Fruit fly (Drosophila melanogaster) whole organism, embryonic: Measurements from ENCODE around the gene beta4GalNAcTB.

Experiments
- Adf1 ChIP-seq: fragments of 200-800 bp; sonication (Bioruptor generic); IDR thresholded peaks from 2 replicates; pipeline ENCODE4 v1.3.6; 2022; ENCODE audit warnings: missing biosample characterization, missing genetic modification characterization
- Asciz ChIP-seq: fragments of 200-800 bp; sonication (Bioruptor generic); optimal IDR thresholded peaks from 2 replicates; lab custom pipeline; 2017; ENCODE audit warnings: missing biosample characterization, mild to moderate bottlenecking, missing genetic modification characterization, missing genetic modification reagents
- CG10979 ChIP-seq: fragments of 200-800 bp; sonication (Bioruptor generic); optimal IDR thresholded peaks from 2 replicates; lab custom pipeline; 2018; ENCODE audit warnings: missing biosample characterization, mild to moderate bottlenecking, missing genetic modification characterization, moderate library complexity
- CG12219 ChIP-seq: fragments of 200-800 bp; sonication (Bioruptor generic); optimal IDR thresholded peaks from 3 replicates; lab custom pipeline; 2018; ENCODE audit warnings: missing biosample characterization, mild to moderate bottlenecking, missing genetic modification characterization
- CG12299 ChIP-seq: fragments of 200-800 bp; sonication (Bioruptor generic); optimal IDR thresholded peaks from 2 replicates; lab custom pipeline; 2018; ENCODE audit warnings: missing biosample characterization, mild to moderate bottlenecking, missing genetic modification characterization
- CG13287 ChIP-seq: fragments of 200-800 bp; sonication (Bioruptor generic); IDR thresholded peaks from 2 replicates; pipeline ENCODE4 v1.3.6; 2022; ENCODE audit warnings: missing biosample characterization, missing genetic modification characterization; ENCODE audit not compliant: partially characterized antibody
- CG13624 ChIP-seq: fragments of 200-800 bp; sonication (Bioruptor generic); optimal IDR thresholded peaks from 2 replicates; lab custom pipeline; 2016; ENCODE audit warnings: missing biosample characterization, missing genetic modification characterization
- CG1647 ChIP-seq: fragments of 200-800 bp; sonication (Bioruptor generic); optimal IDR thresholded peaks from 3 replicates; lab custom pipeline; 2016; ENCODE audit warnings: missing biosample characterization, missing genetic modification characterization
- CG16779 ChIP-seq: fragments of 200-800 bp; sonication (Bioruptor generic); IDR thresholded peaks from 2 replicates; pipeline ENCODE4 v1.3.6; 2022; ENCODE audit warnings: missing biosample characterization, missing genetic modification characterization
- CG17186 ChIP-seq: fragments of 200-800 bp; sonication (Bioruptor generic); optimal IDR thresholded peaks from 3 replicates; lab custom pipeline; 2017; ENCODE audit warnings: missing biosample characterization, missing genetic modification reagents, missing genetic modification characterization
- CG17385 ChIP-seq: fragments of 200-800 bp; sonication (Bioruptor generic); optimal IDR thresholded peaks from 3 replicates; lab custom pipeline; 2018; ENCODE audit warnings: missing biosample characterization, mild to moderate bottlenecking, missing genetic modification characterization
- CG18619 ChIP-seq: fragments of 200-800 bp; sonication (Bioruptor generic); optimal IDR thresholded peaks from 3 replicates; lab custom pipeline; 2017; ENCODE audit warnings: missing biosample characterization, mild to moderate bottlenecking, missing genetic modification characterization
- CG3065 ChIP-seq: fragments of 200-800 bp; sonication (Bioruptor generic); optimal IDR thresholded peaks from 2 replicates; lab custom pipeline; 2016; ENCODE audit warnings: missing biosample characterization, missing genetic modification characterization
- CG31365 ChIP-seq: fragments of 200-800 bp; sonication (Bioruptor generic); optimal IDR thresholded peaks from 2 replicates; lab custom pipeline; 2018; ENCODE audit warnings: missing biosample characterization, mild to moderate bottlenecking, missing genetic modification characterization
- CG34224 ChIP-seq: fragments of 200-800 bp; sonication (Bioruptor generic); IDR thresholded peaks from 3 replicates; pipeline ENCODE4 v1.3.6; 2022; ENCODE audit warnings: missing biosample characterization, missing genetic modification characterization; ENCODE audit not compliant: partially characterized antibody
- CG4730 ChIP-seq: fragments of 200-800 bp; sonication (Bioruptor generic); IDR thresholded peaks from 2 replicates; pipeline ENCODE4 v1.3.6; 2022; ENCODE audit warnings: missing biosample characterization, missing genetic modification characterization
- CG8281 ChIP-seq: fragments of 200-800 bp; sonication (Bioruptor generic); optimal IDR thresholded peaks from 2 replicates; lab custom pipeline; 2018; ENCODE audit warnings: missing biosample characterization, mild to moderate bottlenecking, missing genetic modification characterization, moderate library complexity
- CG9932 ChIP-seq: fragments of 200-800 bp; sonication (Bioruptor generic); IDR thresholded peaks from 2 replicates; pipeline ENCODE4 v1.3.6; 2022; ENCODE audit warnings: missing biosample characterization, missing genetic modification characterization
- D ChIP-seq, 2 experiments: fragments of 200-800 bp in 1 of 2; fragments of >200 bp in 1 of 2; sonication (Bioruptor generic) in 1 of 2; optimal IDR thresholded peaks; 2 replicates in 1 of 2; 3 replicates in 1 of 2; lab custom pipeline; 2017; ENCODE audit warnings: mild to moderate bottlenecking in 1 of 2, missing biosample characterization in 1 of 2, missing genetic modification characterization in 1 of 2, missing genetic modification reagents in 1 of 2
- Deaf1 ChIP-seq: fragments of 200-800 bp; optimal IDR thresholded peaks from 3 replicates; lab custom pipeline; 2019; ENCODE audit warnings: missing biosample characterization, mild to moderate bottlenecking, missing genetic modification characterization, moderate library complexity
- Dll ChIP-seq: fragments of 200-800 bp; sonication (Bioruptor generic); IDR thresholded peaks from 4 replicates; pipeline ENCODE4 v1.3.6; 2022; ENCODE audit warnings: missing biosample characterization, missing genetic modification characterization; ENCODE audit not compliant: partially characterized antibody
- Dp ChIP-seq: fragments of 200-800 bp; sonication (Bioruptor generic); optimal IDR thresholded peaks from 2 replicates; lab custom pipeline; 2018; ENCODE audit warnings: missing biosample characterization, mild to moderate bottlenecking, missing genetic modification characterization, moderate library complexity
- Dref ChIP-seq: fragments of 200-800 bp; sonication (Bioruptor generic); IDR thresholded peaks from 2 replicates; pipeline ENCODE4 v1.3.6; 2022; ENCODE audit warnings: missing biosample characterization, missing genetic modification characterization
- Elba2 ChIP-seq: fragments of 200-800 bp; sonication (Bioruptor generic); optimal IDR thresholded peaks from 3 replicates; lab custom pipeline; 2016; ENCODE audit warnings: missing biosample characterization, missing genetic modification characterization
- MESR4 ChIP-seq: fragments of 200-800 bp; sonication (Bioruptor generic); optimal IDR thresholded peaks from 2 replicates; lab custom pipeline; 2018; ENCODE audit warnings: missing biosample characterization, mild to moderate bottlenecking, missing genetic modification characterization, moderate library complexity
- Myb ChIP-seq: fragments of 200-800 bp; sonication (Bioruptor generic); optimal IDR thresholded peaks from 2 replicates; lab custom pipeline; 2016; ENCODE audit warnings: missing biosample characterization, missing genetic modification characterization
- NC2β ChIP-seq: fragments of 200-800 bp; sonication (Bioruptor generic); optimal IDR thresholded peaks from 2 replicates; lab custom pipeline; 2016; ENCODE audit warnings: missing biosample characterization, missing genetic modification characterization
- Sry-β ChIP-seq: fragments of 200-800 bp; sonication (Bioruptor generic); optimal IDR thresholded peaks from 2 replicates; lab custom pipeline; 2018; ENCODE audit warnings: missing biosample characterization, mild to moderate bottlenecking, missing genetic modification characterization, moderate library complexity
- Xrp1 ChIP-seq: fragments of 200-800 bp; sonication (Bioruptor generic); IDR thresholded peaks from 2 replicates; pipeline ENCODE4 v1.3.6; 2022; ENCODE audit warnings: missing biosample characterization, missing genetic modification characterization
- bbx ChIP-seq: fragments of 200-800 bp; sonication (Bioruptor generic); IDR thresholded peaks from 2 replicates; pipeline ENCODE4 v1.3.6; 2022; ENCODE audit warnings: missing biosample characterization, missing genetic modification characterization; ENCODE audit not compliant: partially characterized antibody
- cad ChIP-seq: fragments of >200 bp; optimal IDR thresholded peaks from 2 replicates; lab custom pipeline; 2017; ENCODE audit warnings: missing biosample characterization, missing genetic modification characterization
- chm ChIP-seq: fragments of 200-800 bp; sonication (Bioruptor generic); IDR thresholded peaks from 2 replicates; pipeline ENCODE4 v1.3.6; 2022; ENCODE audit warnings: missing biosample characterization, missing genetic modification characterization
- crp ChIP-seq, 2 experiments: fragments of 200-800 bp; sonication (Bioruptor generic); optimal IDR thresholded peaks; 2 replicates in 1 of 2; 3 replicates in 1 of 2; lab custom pipeline; 2017; ENCODE audit warnings: missing biosample characterization in 2 of 2, missing genetic modification characterization in 2 of 2, mild to moderate bottlenecking in 1 of 2, moderate library complexity in 1 of 2
- dm ChIP-seq: fragments of 200-800 bp; sonication (Bioruptor generic); optimal IDR thresholded peaks from 3 replicates; lab custom pipeline; 2016; ENCODE audit warnings: missing biosample characterization, missing genetic modification characterization
- ftz-f1 ChIP-seq: fragments of 200-800 bp; sonication (Bioruptor generic); optimal IDR thresholded peaks from 2 replicates; lab custom pipeline; 2016; ENCODE audit warnings: missing biosample characterization, missing genetic modification characterization
- grn ChIP-seq: fragments of 200-800 bp; sonication (Bioruptor generic); optimal IDR thresholded peaks from 3 replicates; lab custom pipeline; 2017; ENCODE audit warnings: missing biosample characterization, missing genetic modification characterization
- h ChIP-seq: fragments of >200 bp; optimal IDR thresholded peaks from 2 replicates; lab custom pipeline; 2017
- her ChIP-seq: fragments of 200-800 bp; sonication (Bioruptor generic); optimal IDR thresholded peaks from 2 replicates; lab custom pipeline; 2016; ENCODE audit warnings: missing biosample characterization, missing genetic modification characterization
- hkb ChIP-seq, 2 experiments: fragments of 200-800 bp in 1 of 2; fragments of >200 bp in 1 of 2; sonication (Bioruptor generic) in 1 of 2; IDR thresholded peaks in 1 of 2; optimal IDR thresholded peaks in 1 of 2; 2 replicates each; pipeline versions ENCODE4 v1.3.6 to Lab custom; 2017 to 2022; ENCODE audit warnings: missing biosample characterization in 1 of 2, missing genetic modification characterization in 1 of 2
- nau ChIP-seq: fragments of 200-800 bp; sonication (Bioruptor generic); optimal IDR thresholded peaks from 3 replicates; lab custom pipeline; 2017; ENCODE audit warnings: missing biosample characterization, mild to moderate bottlenecking, missing genetic modification characterization, missing genetic modification reagents
- nerfin-1 ChIP-seq: fragments of 200-800 bp; sonication (Bioruptor generic); optimal IDR thresholded peaks from 3 replicates; lab custom pipeline; 2019; ENCODE audit warnings: missing biosample characterization, mild to moderate bottlenecking, missing genetic modification characterization, moderate library complexity
- pb ChIP-seq: fragments of 200-800 bp; sonication (Bioruptor generic); optimal IDR thresholded peaks from 3 replicates; lab custom pipeline; 2016; ENCODE audit warnings: missing biosample characterization, missing genetic modification characterization
- pzg ChIP-seq: fragments of 200-800 bp; sonication (Bioruptor generic); optimal IDR thresholded peaks from 3 replicates; lab custom pipeline; 2018; ENCODE audit warnings: missing biosample characterization, mild to moderate bottlenecking, missing genetic modification characterization, moderate library complexity
- sob ChIP-seq: fragments of 200-800 bp; sonication (Bioruptor generic); IDR thresholded peaks from 2 replicates; pipeline ENCODE4 v1.3.6; 2022; ENCODE audit warnings: missing biosample characterization, missing genetic modification characterization
- tna ChIP-seq: fragments of 200-800 bp; sonication (Bioruptor generic); IDR thresholded peaks from 2 replicates; pipeline ENCODE4 v1.3.6; 2022; ENCODE audit warnings: missing biosample characterization, missing genetic modification characterization; ENCODE audit not compliant: partially characterized antibody
- twi ChIP-seq: fragments of 200-800 bp; optimal IDR thresholded peaks from 2 replicates; lab custom pipeline; 2019; ENCODE audit warnings: missing biosample characterization, mild to moderate bottlenecking, missing genetic modification characterization, moderate library complexity
- unpg ChIP-seq: fragments of 200-800 bp; sonication (Bioruptor generic); optimal IDR thresholded peaks from 3 replicates; lab custom pipeline; 2018; ENCODE audit warnings: missing biosample characterization, mild to moderate bottlenecking, missing genetic modification characterization, moderate library complexity
- zen2 ChIP-seq: fragments of 200-800 bp; sonication (Bioruptor generic); IDR thresholded peaks from 3 replicates; pipeline ENCODE4 v1.3.6; 2022; ENCODE audit warnings: missing biosample characterization, missing genetic modification characterization; ENCODE audit not compliant: partially characterized antibody

beta4GalNAcTB gene

dm6 chr3R:29049055-29049722 is 15.4 kb upstream of the beta4GalNAcTB start, which contains the start of gene CG11837:
CG11837 (plus strand) TSS chr3R:29049493.
- no peak for TF ChIP-seq CG12219
- TF ChIP-seq CG16779 (GFP tag; lab: Robert Waterston, UW), result no peak
- TF ChIP-seq Adf1, result no peak
- TF ChIP-seq Elba2 (GFP tag; lab: Kevin White, UChicago), result no peak
- TF ChIP-seq bbx, result peak; percentile 48; the same call in 1 of the 2 replicates
- no peak for TF ChIP-seq CG1647 (GFP tag; lab: Kevin White, UChicago)
- TF ChIP-seq h (lab: Kevin White, UChicago), result no peak
- no peak for TF ChIP-seq CG9932 (GFP tag; lab: Robert Waterston, UW)
- no peak for TF ChIP-seq sob (GFP tag; lab: Robert Waterston, UW)
- no peak for TF ChIP-seq crp (GFP tag; optimal IDR thresholded peaks at IDR 0.05; lab: Kevin White, UChicago)
- no peak for TF ChIP-seq Asciz (GFP tag; lab: Kevin White, UChicago)
- TF ChIP-seq CG4730 (GFP tag; lab: Robert Waterston, UW), result no peak
- TF ChIP-seq MESR4 (GFP tag; lab: Kevin White, UChicago), result peak; percentile 32
- TF ChIP-seq CG3065 (GFP tag; lab: Kevin White, UChicago), result no peak
- no peak for TF ChIP-seq twi (tag; lab: Kevin White, UChicago)
- TF ChIP-seq NC2β, result no peak
- 0 out of 3 replicates have a peak, but pooled peaks have one; percentile 4 for TF ChIP-seq zen2 (GFP tag; lab: Robert Waterston, UW)
- TF ChIP-seq CG34224, result peak; percentile 56; the same call in 1 of the 3 replicates
- TF ChIP-seq nau, result no peak
- no peak for TF ChIP-seq Myb
- TF ChIP-seq hkb (optimal IDR thresholded peaks at IDR 0.05; lab: Kevin White, UChicago), result no peak
- TF ChIP-seq hkb (GFP tag; IDR thresholded peaks at IDR 0.05; lab: Robert Waterston, UW), result no peak
- TF ChIP-seq CG13624 (GFP tag; lab: Kevin White, UChicago), result no peak
- TF ChIP-seq Xrp1 (GFP tag; lab: Robert Waterston, UW), result no peak
- TF ChIP-seq cad (GFP tag; lab: Kevin White, UChicago), result no peak
- TF ChIP-seq Sry-β, result no peak
- no peak for TF ChIP-seq CG8281 (tag; lab: Kevin White, UChicago)
- TF ChIP-seq CG17385, result peak; percentile 93
- no peak for TF ChIP-seq pb (GFP tag; lab: Kevin White, UChicago)
- no peak for TF ChIP-seq her (GFP tag; lab: Kevin White, UChicago)
- TF ChIP-seq pzg (GFP tag; lab: Kevin White, UChicago), result peak; percentile 14
- TF ChIP-seq Deaf1 (tag; lab: Kevin White, UChicago), result no peak
- no peak for TF ChIP-seq chm (GFP tag; lab: Robert Waterston, UW)
- TF ChIP-seq D (optimal IDR thresholded peaks at IDR 0.05; lab: Kevin White, UChicago), result no peak
- no peak for TF ChIP-seq D (GFP tag; optimal IDR thresholded peaks at IDR 0.05; lab: Kevin White, UChicago)
- no peak for TF ChIP-seq CG31365 (tag; lab: Kevin White, UChicago)
- no peak for TF ChIP-seq grn (GFP tag; lab: Kevin White, UChicago)
- no peak for TF ChIP-seq unpg (GFP tag; lab: Kevin White, UChicago)
- peak; percentile 49 for TF ChIP-seq Dref (GFP tag; lab: Robert Waterston, UW)
- TF ChIP-seq CG13287 (GFP tag; lab: Robert Waterston, UW), result peak; percentile 51; the same call in 1 of the 2 replicates
- no peak for TF ChIP-seq CG12299
- peak; percentile 49; the same call in 1 of the 4 replicates for TF ChIP-seq Dll (GFP tag; lab: Robert Waterston, UW)
- no peak for TF ChIP-seq ftz-f1 (GFP tag; lab: Kevin White, UChicago)
- TF ChIP-seq CG17186 (GFP tag; lab: Kevin White, UChicago), result no peak
- TF ChIP-seq dm (GFP tag; lab: Kevin White, UChicago), result peak; percentile 86
- no peak for TF ChIP-seq nerfin-1
- no peak for TF ChIP-seq tna (GFP tag; lab: Robert Waterston, UW)
- peak; percentile 5 for TF ChIP-seq Dp (GFP tag; lab: Kevin White, UChicago)
- no peak for TF ChIP-seq CG18619 (GFP tag; lab: Kevin White, UChicago)
- TF ChIP-seq CG10979 (tag; lab: Kevin White, UChicago), result no peak
